Fruit fly (Drosophila melanogaster) whole organism, embryonic: ENCODE data around the gene Vti1b.

Experiments used
- Abd-B ChIP-seq: fragments of 200-800 bp; sonication (Bioruptor generic); optimal IDR thresholded peaks from 2 replicates; lab custom pipeline; 2018; ENCODE audit warnings: missing biosample characterization, mild to moderate bottlenecking, missing genetic modification characterization, moderate library complexity
- B-H2 ChIP-seq: fragments of 200-800 bp; sonication (Bioruptor generic); optimal IDR thresholded peaks from 2 replicates; lab custom pipeline; 2018; ENCODE audit warnings: missing biosample characterization, mild to moderate bottlenecking, missing genetic modification characterization
- BtbVII ChIP-seq: fragments of 200-800 bp; sonication (Bioruptor generic); optimal IDR thresholded peaks from 3 replicates; lab custom pipeline; 2017; ENCODE audit warnings: missing biosample characterization, mild to moderate bottlenecking, missing genetic modification characterization
- CG1024 ChIP-seq: fragments of 200-800 bp; sonication (Bioruptor generic); IDR thresholded peaks from 2 replicates; pipeline ENCODE4 v1.3.6; 2022; ENCODE audit warnings: missing biosample characterization, missing genetic modification characterization
- CG11398 ChIP-seq: fragments of 200-800 bp; sonication (Bioruptor generic); optimal IDR thresholded peaks from 2 replicates; lab custom pipeline; 2016; ENCODE audit warnings: missing biosample characterization, missing genetic modification characterization
- CG11504 ChIP-seq: fragments of 200-800 bp; sonication (Bioruptor generic); optimal IDR thresholded peaks from 3 replicates; lab custom pipeline; 2019; ENCODE audit warnings: missing biosample characterization, mild to moderate bottlenecking, missing genetic modification characterization, moderate library complexity
- CG12391 ChIP-seq: fragments of 200-800 bp; sonication (Bioruptor generic); optimal IDR thresholded peaks from 3 replicates; lab custom pipeline; 2018; ENCODE audit warnings: missing biosample characterization, mild to moderate bottlenecking, missing genetic modification characterization, moderate library complexity
- CG18476 ChIP-seq: fragments of 200-800 bp; sonication (Bioruptor generic); optimal IDR thresholded peaks from 2 replicates; lab custom pipeline; 2016; ENCODE audit warnings: missing biosample characterization, mild to moderate bottlenecking, missing genetic modification characterization
- CG18599 ChIP-seq: fragments of 200-800 bp; sonication (Bioruptor generic); optimal IDR thresholded peaks from 3 replicates; lab custom pipeline; 2017; ENCODE audit warnings: missing biosample characterization, missing genetic modification characterization, mild to moderate bottlenecking, moderate library complexity, missing genetic modification reagents
- CG2712 ChIP-seq: fragments of 200-800 bp; optimal IDR thresholded peaks from 3 replicates; lab custom pipeline; 2019; ENCODE audit warnings: missing biosample characterization, mild to moderate bottlenecking, missing genetic modification characterization, moderate library complexity
- CG30403 ChIP-seq: fragments of 200-800 bp; sonication (Bioruptor generic); optimal IDR thresholded peaks from 3 replicates; lab custom pipeline; 2016; ENCODE audit warnings: missing biosample characterization, missing genetic modification characterization
- CG32532 ChIP-seq: fragments of 200-800 bp; sonication (Bioruptor generic); IDR thresholded peaks from 2 replicates; pipeline ENCODE4 v1.3.6; 2022; ENCODE audit warnings: missing biosample characterization, missing genetic modification characterization
- CG33213 ChIP-seq: fragments of 200-800 bp; sonication (Bioruptor generic); optimal IDR thresholded peaks from 3 replicates; lab custom pipeline; 2016; ENCODE audit warnings: missing biosample characterization, missing genetic modification characterization
- CG5245 ChIP-seq: fragments of 200-800 bp; sonication (Bioruptor generic); optimal IDR thresholded peaks from 3 replicates; lab custom pipeline; 2016; ENCODE audit warnings: missing biosample characterization, missing genetic modification characterization
- CG6791 ChIP-seq: fragments of 200-800 bp; sonication (Bioruptor generic); IDR thresholded peaks from 3 replicates; pipeline ENCODE4 v1.3.6; 2022; ENCODE audit warnings: missing biosample characterization, missing genetic modification characterization; ENCODE audit not compliant: partially characterized antibody
- CG7372 ChIP-seq: fragments of 200-800 bp; sonication (Bioruptor generic); IDR thresholded peaks from 2 replicates; pipeline ENCODE4 v1.3.6; 2022; ENCODE audit warnings: missing biosample characterization, missing genetic modification characterization
- CG8290 ChIP-seq, 3 experiments: fragments of 200-800 bp; sonication (Bioruptor generic); optimal IDR thresholded peaks; 2 replicates each; lab custom pipeline; 2016 to 2019; ENCODE audit warnings: missing biosample characterization in 3 of 3, missing genetic modification characterization in 3 of 3, mild to moderate bottlenecking in 2 of 3, moderate library complexity in 1 of 3
- CG9932 ChIP-seq: fragments of 200-800 bp; sonication (Bioruptor generic); IDR thresholded peaks from 2 replicates; pipeline ENCODE4 v1.3.6; 2022; ENCODE audit warnings: missing biosample characterization, missing genetic modification characterization
- D19B ChIP-seq: fragments of 200-800 bp; sonication (Bioruptor generic); optimal IDR thresholded peaks from 2 replicates; lab custom pipeline; 2017; ENCODE audit warnings: missing biosample characterization, mild to moderate bottlenecking, missing genetic modification characterization
- Dad ChIP-seq: fragments of 200-800 bp; sonication (Bioruptor generic); optimal IDR thresholded peaks from 3 replicates; lab custom pipeline; 2016; ENCODE audit warnings: missing biosample characterization, missing genetic modification characterization
- Dp ChIP-seq: fragments of 200-800 bp; sonication (Bioruptor generic); optimal IDR thresholded peaks from 2 replicates; lab custom pipeline; 2018; ENCODE audit warnings: missing biosample characterization, mild to moderate bottlenecking, missing genetic modification characterization, moderate library complexity
- GATAe ChIP-seq: fragments of 200-800 bp; sonication (Bioruptor generic); conservative IDR thresholded peaks from 2 replicates; pipeline ENCODE4 v1.3.6; 2022; ENCODE audit warnings: missing biosample characterization, missing genetic modification characterization
- Hmr ChIP-seq: fragments of 200-800 bp; sonication (Bioruptor generic); optimal IDR thresholded peaks from 3 replicates; lab custom pipeline; 2017; ENCODE audit warnings: mild to moderate bottlenecking, missing biosample characterization, missing genetic modification reagents, missing genetic modification characterization
- Hr3 ChIP-seq: fragments of 200-800 bp; sonication (Bioruptor generic); optimal IDR thresholded peaks from 3 replicates; lab custom pipeline; 2016; ENCODE audit warnings: missing biosample characterization, missing genetic modification characterization
- Med ChIP-seq: fragments of 200-800 bp; sonication (Bioruptor generic); peaks from one replicate; lab custom pipeline; 2016; ENCODE audit warnings: missing biosample characterization, missing genetic modification characterization, mild to moderate bottlenecking, inconsistent platforms, moderate library complexity
- NC2β ChIP-seq: fragments of 200-800 bp; sonication (Bioruptor generic); optimal IDR thresholded peaks from 2 replicates; lab custom pipeline; 2016; ENCODE audit warnings: missing biosample characterization, missing genetic modification characterization
- Oaz ChIP-seq: fragments of 200-800 bp; sonication (Bioruptor generic); IDR thresholded peaks from 2 replicates; pipeline ENCODE4 v1.3.6; 2022; ENCODE audit warnings: missing biosample characterization, missing genetic modification characterization
- al ChIP-seq: fragments of 200-800 bp; sonication (Bioruptor generic); IDR thresholded peaks from 2 replicates; pipeline ENCODE4 v1.3.6; 2022; ENCODE audit warnings: missing biosample characterization, missing genetic modification characterization
- ara ChIP-seq: fragments of 200-800 bp; sonication (Bioruptor generic); IDR thresholded peaks from 2 replicates; pipeline ENCODE4 v1.3.6; 2022; ENCODE audit warnings: missing biosample characterization, missing genetic modification characterization
- ato ChIP-seq: fragments of 200-800 bp; sonication (Bioruptor generic); IDR thresholded peaks from 2 replicates; pipeline ENCODE4 v1.3.6; 2022; ENCODE audit warnings: missing biosample characterization, missing genetic modification characterization; ENCODE audit not compliant: partially characterized antibody
- bab2 ChIP-seq: fragments of 200-800 bp; sonication (Bioruptor generic); optimal IDR thresholded peaks from 2 replicates; lab custom pipeline; 2016; ENCODE audit warnings: missing biosample characterization, missing genetic modification characterization
- caup ChIP-seq: fragments of 200-800 bp; sonication (Bioruptor generic); optimal IDR thresholded peaks from 3 replicates; lab custom pipeline; 2017; ENCODE audit warnings: missing biosample characterization, mild to moderate bottlenecking, missing genetic modification characterization, moderate library complexity; ENCODE audit not compliant: severe bottlenecking
- esg ChIP-seq: fragments of 200-800 bp; sonication (Bioruptor generic); conservative IDR thresholded peaks from 2 replicates; pipeline ENCODE4 v1.3.6; 2022; ENCODE audit warnings: missing biosample characterization, missing genetic modification characterization
- grn ChIP-seq: fragments of 200-800 bp; sonication (Bioruptor generic); optimal IDR thresholded peaks from 3 replicates; lab custom pipeline; 2017; ENCODE audit warnings: missing biosample characterization, missing genetic modification characterization
- hbn ChIP-seq: fragments of 200-800 bp; sonication (Bioruptor generic); IDR thresholded peaks from 2 replicates; pipeline ENCODE4 v1.3.6; 2022; ENCODE audit warnings: missing biosample characterization, missing genetic modification characterization; ENCODE audit not compliant: partially characterized antibody
- hkb ChIP-seq, 2 experiments: fragments of 200-800 bp in 1 of 2; fragments of >200 bp in 1 of 2; sonication (Bioruptor generic) in 1 of 2; IDR thresholded peaks in 1 of 2; optimal IDR thresholded peaks in 1 of 2; 2 replicates each; pipeline versions ENCODE4 v1.3.6 to Lab custom; 2017 to 2022; ENCODE audit warnings: missing biosample characterization in 1 of 2, missing genetic modification characterization in 1 of 2
- jumu ChIP-seq: fragments of 200-800 bp; sonication (Bioruptor generic); optimal IDR thresholded peaks from 3 replicates; lab custom pipeline; 2016; ENCODE audit warnings: missing biosample characterization, missing genetic modification characterization
- kah ChIP-seq: fragments of 200-800 bp; sonication (Bioruptor generic); optimal IDR thresholded peaks from 2 replicates; lab custom pipeline; 2018; ENCODE audit warnings: missing biosample characterization, mild to moderate bottlenecking, missing genetic modification characterization
- lilli ChIP-seq: fragments of 200-800 bp; sonication (Bioruptor generic); optimal IDR thresholded peaks from 3 replicates; lab custom pipeline; 2016; ENCODE audit warnings: missing biosample characterization, missing genetic modification characterization
- lmd ChIP-seq: fragments of 200-800 bp; sonication (Bioruptor generic); IDR thresholded peaks from 2 replicates; pipeline ENCODE4 v1.3.6; 2022; ENCODE audit warnings: missing biosample characterization, missing genetic modification characterization
- mam ChIP-seq: fragments of 200-800 bp; sonication (Bioruptor generic); optimal IDR thresholded peaks from 3 replicates; lab custom pipeline; 2016; ENCODE audit warnings: missing biosample characterization, missing genetic modification characterization
- pb ChIP-seq: fragments of 200-800 bp; sonication (Bioruptor generic); optimal IDR thresholded peaks from 3 replicates; lab custom pipeline; 2016; ENCODE audit warnings: missing biosample characterization, missing genetic modification characterization
- phol ChIP-seq: fragments of 200-800 bp; sonication (Bioruptor generic); optimal IDR thresholded peaks from 3 replicates; lab custom pipeline; 2018; ENCODE audit warnings: missing biosample characterization, mild to moderate bottlenecking, missing genetic modification characterization, moderate library complexity
- pum ChIP-seq: fragments of 200-800 bp; sonication (Bioruptor generic); optimal IDR thresholded peaks from 2 replicates; lab custom pipeline; 2016; ENCODE audit warnings: missing biosample characterization, missing genetic modification characterization
- shn ChIP-seq: fragments of 200-800 bp; sonication (Bioruptor generic); optimal IDR thresholded peaks from 3 replicates; lab custom pipeline; 2016; ENCODE audit warnings: missing biosample characterization, missing genetic modification characterization
- tgo ChIP-seq: fragments of 200-800 bp; sonication (Bioruptor generic); IDR thresholded peaks from 3 replicates; pipeline ENCODE4 v1.3.6; 2022; ENCODE audit warnings: missing biosample characterization, missing genetic modification characterization
- yki ChIP-seq: fragments of >200 bp; optimal IDR thresholded peaks from 3 replicates; lab custom pipeline; 2018
- zen ChIP-seq: fragments of 200-800 bp; sonication (Bioruptor generic); optimal IDR thresholded peaks from 3 replicates; lab custom pipeline; 2018; ENCODE audit warnings: missing biosample characterization, mild to moderate bottlenecking, missing genetic modification characterization, moderate library complexity

Vti1b gene

DNA sequence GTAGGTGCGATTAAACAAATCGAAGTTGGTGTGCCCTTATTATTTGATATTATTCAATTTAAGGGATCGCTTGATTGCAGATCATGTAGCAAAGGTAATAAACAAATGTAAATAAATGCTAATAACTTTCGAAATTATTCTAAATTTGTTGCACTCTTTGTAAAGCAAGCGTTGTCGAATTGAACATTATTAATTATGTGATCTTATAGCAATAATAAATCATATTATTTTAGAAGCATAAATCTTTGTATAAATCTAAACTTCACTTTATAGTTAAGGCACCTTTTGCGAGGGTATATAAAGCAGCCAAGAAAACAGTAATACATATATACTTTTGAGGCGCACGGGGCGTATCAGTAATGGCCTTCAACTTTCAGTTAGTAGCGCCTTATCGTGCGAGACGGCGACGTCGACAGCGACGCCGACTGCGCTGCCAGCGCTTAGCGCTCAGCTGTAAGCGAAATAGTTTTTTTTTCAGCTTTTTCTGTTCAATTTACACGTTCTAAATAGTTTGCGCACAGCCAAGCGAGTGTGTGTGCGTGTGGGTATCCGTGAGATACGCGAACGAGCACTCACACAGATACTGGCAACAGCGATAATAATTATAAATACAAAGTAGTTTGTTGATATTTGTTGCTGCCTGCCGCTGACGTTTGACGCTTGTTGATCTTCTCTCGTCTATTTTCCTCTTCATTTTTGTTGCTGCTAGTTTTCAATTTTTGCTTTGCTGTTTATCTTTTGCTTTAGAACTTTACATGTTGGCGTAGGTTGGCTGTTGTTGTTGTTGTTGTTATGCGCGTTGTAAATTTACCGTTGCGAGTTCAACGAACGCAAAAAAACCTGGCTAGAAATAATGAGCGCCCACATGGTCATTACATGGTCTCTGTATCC is 42.3 kb downstream of the Vti1b start (continued):
- TF ChIP-seq CG32532 (GFP tag; lab: Robert Waterston, UW) (peak; percentile 39), Dad (GFP tag; lab: Kevin White, UChicago) (no peak), jumu (GFP tag; lab: Kevin White, UChicago) (no peak), hbn (GFP tag; lab: Robert Waterston, UW) (no peak), tgo (GFP tag; lab: Robert Waterston, UW) (no peak), mam (GFP tag; lab: Kevin White, UChicago) (peak; percentile 23), CG30403 (GFP tag; lab: Kevin White, UChicago) (peak; percentile 55), Oaz (GFP tag; lab: Robert Waterston, UW) (no peak), Abd-B (GFP tag; lab: Kevin White, UChicago) (peak; percentile 46), yki (lab: Kevin White, UChicago) (no peak), CG11398 (GFP tag; lab: Kevin White, UChicago) (peak; percentile 56), CG6791 (no peak), D19B (peak; percentile 69), BtbVII (GFP tag; lab: Kevin White, UChicago) (peak; percentile 57), shn (GFP tag; lab: Kevin White, UChicago) (peak; percentile 22), kah (GFP tag; lab: Kevin White, UChicago) (no peak), CG1024 (no peak), CG9932 (GFP tag; lab: Robert Waterston, UW) (peak; percentile 44; the same call in 1 of the 2 replicates), Hr3 (peak; percentile 30), caup (GFP tag; lab: Kevin White, UChicago) (peak; percentile 77), grn (peak; percentile 15), lilli (peak; percentile 52), ato (GFP tag; lab: Robert Waterston, UW) (no peak), esg (GFP tag; lab: Robert Waterston, UW) (peak; percentile 22; the same call in 1 of the 2 replicates), phol (tag; lab: Kevin White, UChicago) (peak; percentile 42), CG5245 (no peak), zen (peak; percentile 2), Dp (GFP tag; lab: Kevin White, UChicago) (no peak), CG11504 (tag; lab: Kevin White, UChicago) (peak; percentile 71), CG33213 (peak; percentile 56), CG2712 (peak; percentile 6), CG8290 (GFP tag; optimal IDR thresholded peaks at IDR 0.05; lab: Kevin White, UChicago) (no peak), CG8290 (tag; optimal IDR thresholded peaks at IDR 0.05; lab: Kevin White, UChicago) (peak in 1 of 2 experiments; percentile 34), CG18599 (peak; percentile 82), hkb (optimal IDR thresholded peaks at IDR 0.05; lab: Kevin White, UChicago) (no peak), hkb (GFP tag; IDR thresholded peaks at IDR 0.05; lab: Robert Waterston, UW) (peak; percentile 60), Med (GFP tag; lab: Kevin White, UChicago) (peak; percentile 89), CG12391 (tag; lab: Kevin White, UChicago) (peak; percentile 52), bab2 (GFP tag; lab: Kevin White, UChicago) (peak; percentile 65), al (peak; percentile 32; the same call in 1 of the 2 replicates), CG18476 (GFP tag; lab: Kevin White, UChicago) (peak; percentile 29), Hmr (peak; percentile 64), GATAe (GFP tag; lab: Robert Waterston, UW) (peak; percentile 11; the same call in 1 of the 2 replicates), lmd (GFP tag; lab: Robert Waterston, UW) (no peak; the same call in 1 of the 2 replicates), NC2β (no peak), CG7372 (GFP tag; lab: Robert Waterston, UW) (0 out of 2 replicates have a peak, but pooled peaks have one; percentile 12), B-H2 (peak; percentile 70), pb (GFP tag; lab: Kevin White, UChicago) (no peak), ara (GFP tag; lab: Robert Waterston, UW) (peak; percentile 63), pum (GFP tag; lab: Kevin White, UChicago) (no peak)
